Fruit fly (Drosophila melanogaster): ENCODE data around the gene CG8578.

The CG8578 gene

DNA sequence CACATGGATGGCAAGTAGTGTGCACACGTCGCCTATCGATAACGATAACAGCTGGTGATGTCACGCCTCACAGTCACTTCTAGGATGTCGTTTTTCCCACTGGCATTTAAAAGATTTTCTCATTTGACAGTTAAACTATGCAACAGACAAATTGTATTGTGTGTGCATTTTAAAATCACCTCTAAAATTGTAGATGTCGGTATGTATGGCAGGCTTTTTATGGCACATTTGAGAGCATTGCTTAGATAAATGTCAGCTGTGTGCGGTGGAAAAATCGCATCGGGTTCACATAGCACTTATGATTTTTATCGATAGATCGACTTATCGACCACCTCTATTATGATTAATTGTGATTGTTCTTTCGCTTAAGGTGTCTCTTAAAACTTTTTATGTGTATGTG is at the start of gene CG8578, which contains the start of gene ArgRS (continued):
- TF ChIP-seq Hr4 (GFP tag; optimal IDR thresholded peaks at IDR 0.05): peak; percentile 72
- peak; percentile 80 for TF ChIP-seq Eip75B (GFP tag; optimal IDR thresholded peaks at IDR 0.05)
- TF ChIP-seq Sox102F (GFP tag; optimal IDR thresholded peaks at IDR 0.05): no peak
- peak; percentile 62 for TF ChIP-seq topi (GFP tag; optimal IDR thresholded peaks at IDR 0.05)
- no peak for TF ChIP-seq CG4318 (GFP tag; optimal IDR thresholded peaks at IDR 0.05)
- TF ChIP-seq CG6276 (GFP tag; optimal IDR thresholded peaks at IDR 0.05): no peak
- TF ChIP-seq vri (GFP tag; optimal IDR thresholded peaks at IDR 0.05): no peak

DNA sequence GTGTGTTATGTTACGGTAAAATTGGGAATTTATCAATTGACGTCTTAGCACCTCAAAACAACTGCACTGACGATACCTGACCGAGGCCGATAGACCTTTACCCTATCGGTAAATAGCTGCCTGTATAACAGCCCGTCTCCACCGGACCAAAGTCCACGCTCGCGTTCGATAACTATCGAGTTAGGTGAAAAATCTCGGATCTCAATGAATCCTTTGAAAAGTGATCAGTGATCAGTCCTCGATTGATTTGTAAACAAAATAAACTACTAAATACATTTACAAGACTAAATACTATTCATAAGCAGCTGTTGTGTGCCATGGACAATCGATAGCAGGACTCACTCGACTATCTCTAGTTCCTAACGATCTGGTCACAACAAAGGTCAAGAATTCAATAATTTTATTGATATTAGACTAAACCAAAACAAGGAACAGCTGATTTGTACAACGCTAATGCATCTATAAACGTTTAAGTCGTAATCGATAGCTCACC is 48.3 kb upstream of the CG8578 start, which contains the start of gene sordd1:
Gene sordd1, minus strand, starts transcription at position 78 of the 493 bp plus-strand sequence.
- TF ChIP-seq Eip78C (GFP tag): peak; percentile 16

DNA sequence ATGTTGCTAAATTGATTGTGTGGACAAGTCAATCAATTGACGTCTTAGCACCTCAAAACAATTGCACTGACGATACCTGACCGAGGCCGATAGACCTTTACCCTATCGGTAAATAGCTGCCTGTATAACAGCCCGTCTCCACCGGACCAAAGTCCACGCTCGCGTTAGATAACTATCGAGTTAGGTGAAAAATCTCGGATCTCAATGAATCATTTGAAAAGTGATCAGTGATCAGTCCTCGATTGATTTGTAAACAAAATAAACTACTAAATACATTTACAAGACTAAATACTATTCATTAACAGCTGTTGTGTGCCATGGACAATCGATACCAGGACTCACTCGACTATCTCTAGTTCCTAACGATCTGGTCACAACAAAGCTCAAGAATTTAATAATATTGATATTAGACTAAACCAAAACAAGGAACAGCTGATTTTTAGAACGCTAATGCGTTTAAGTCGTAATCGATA is 45.2 kb upstream of the CG8578 start, which contains the start of the genes sordd2 and CG15602:
Gene sordd2, minus strand, starts transcription at position 78 of the 473 bp plus-strand sequence.
Gene CG15602, plus strand, starts transcription at position 342 of the 473 bp plus-strand sequence.
- TF ChIP-seq svp (GFP tag) (peak; percentile 84), eg (GFP tag; IDR thresholded peaks at IDR 0.05) (0 out of 3 replicates have a peak, but pooled peaks have one; percentile 44), Eip78C (GFP tag) (peak; percentile 23)

DNA sequence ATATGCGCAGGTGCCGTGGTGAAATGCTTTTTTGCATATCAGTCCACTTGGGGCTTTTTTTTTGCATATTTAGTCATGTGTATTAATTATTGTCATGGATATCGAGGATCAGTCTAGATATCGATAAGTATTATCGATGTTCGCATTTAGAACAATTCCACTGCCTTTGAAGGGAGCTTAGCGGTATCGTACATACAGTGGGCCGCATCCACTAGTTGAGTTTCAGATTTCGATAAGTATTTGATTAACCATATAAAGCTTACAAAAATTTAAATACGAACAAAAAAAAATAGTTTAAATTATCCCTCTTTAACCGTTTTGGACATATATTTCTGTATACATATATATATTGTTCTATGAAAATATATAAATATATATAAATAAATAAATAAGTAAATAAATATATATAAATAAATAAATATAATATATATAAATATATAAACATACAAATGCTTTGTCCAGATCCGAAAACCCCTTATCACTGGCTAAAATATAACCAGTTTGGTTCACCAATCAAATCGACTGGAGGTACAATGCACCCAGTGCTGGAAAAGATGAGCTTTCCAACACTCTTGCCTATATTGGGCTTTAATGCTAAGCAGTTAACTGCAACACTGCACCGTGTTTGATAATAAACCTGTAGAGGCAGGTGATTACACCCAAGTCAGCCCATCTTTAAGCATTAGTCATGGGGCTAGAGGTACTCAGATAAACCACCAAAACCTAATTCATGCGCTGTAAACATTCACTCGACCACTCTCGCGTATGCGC is 41.2 kb upstream of the CG8578 start:
- no peak for TF ChIP-seq net (GFP tag; optimal IDR thresholded peaks at IDR 0.05)
- TF ChIP-seq dsx (GFP tag; optimal IDR thresholded peaks at IDR 0.05; ENCODE audit: poor library complexity, severe bottlenecking): peak; percentile 23
- TF ChIP-seq CG6854 (GFP tag; optimal IDR thresholded peaks at IDR 0.05): no peak
- TF ChIP-seq CG6276 (GFP tag; optimal IDR thresholded peaks at IDR 0.05): peak; percentile 26
- no peak for TF ChIP-seq topi (GFP tag; optimal IDR thresholded peaks at IDR 0.05)
- TF ChIP-seq spab (GFP tag; optimal IDR thresholded peaks at IDR 0.05): no peak
- TF ChIP-seq CG6163 (GFP tag; IDR thresholded peaks at IDR 0.05): peak; percentile 17; the same call in 1 of the 3 replicates
- TF ChIP-seq lz (GFP tag; optimal IDR thresholded peaks at IDR 0.05): peak; percentile 9
- no peak for TF ChIP-seq fd85E (GFP tag; optimal IDR thresholded peaks at IDR 0.05)
- TF ChIP-seq OdsH (GFP tag; optimal IDR thresholded peaks at IDR 0.05): peak; percentile 23
- TF ChIP-seq CG31627 (GFP tag; optimal IDR thresholded peaks at IDR 0.05): peak; percentile 13
- TF ChIP-seq CG10631 (GFP tag; optimal IDR thresholded peaks at IDR 0.05): peak; percentile 46
- no peak for TF ChIP-seq fkh (GFP tag; optimal IDR thresholded peaks at IDR 0.05)
- TF ChIP-seq CG34406 (GFP tag; optimal IDR thresholded peaks at IDR 0.05): peak; percentile 33
- no peak for TF ChIP-seq fd59A (GFP tag; optimal IDR thresholded peaks at IDR 0.05)
- peak; percentile 53 for TF ChIP-seq CG32006 (GFP tag; optimal IDR thresholded peaks at IDR 0.05)
- TF ChIP-seq ss (GFP tag; optimal IDR thresholded peaks at IDR 0.05): no peak
- TF ChIP-seq svp (GFP tag): peak; percentile 68
- TF ChIP-seq Sox102F (GFP tag; optimal IDR thresholded peaks at IDR 0.05): no peak
- TF ChIP-seq pdm3 (GFP tag; optimal IDR thresholded peaks at IDR 0.05): no peak
- no peak for TF ChIP-seq CG7368 (GFP tag; optimal IDR thresholded peaks at IDR 0.05)
- no peak for TF ChIP-seq CG9139 (GFP tag; optimal IDR thresholded peaks at IDR 0.05)
- TF ChIP-seq CG4318 (GFP tag; optimal IDR thresholded peaks at IDR 0.05): no peak
- no peak for TF ChIP-seq Sox15 (GFP tag; optimal IDR thresholded peaks at IDR 0.05)
- peak; percentile 14 for TF ChIP-seq CG8632 (GFP tag; optimal IDR thresholded peaks at IDR 0.05)
- TF ChIP-seq salr (GFP tag; optimal IDR thresholded peaks at IDR 0.05): no peak
- peak; percentile 21 for TF ChIP-seq Sox14 (GFP tag; optimal IDR thresholded peaks at IDR 0.05)
- TF ChIP-seq vri (GFP tag; optimal IDR thresholded peaks at IDR 0.05): peak; percentile 52
- TF ChIP-seq Eip75B (GFP tag; optimal IDR thresholded peaks at IDR 0.05): no peak
- TF ChIP-seq cyc (GFP tag; optimal IDR thresholded peaks at IDR 0.05): no peak
- TF ChIP-seq Ets96B (tag; optimal IDR thresholded peaks at IDR 0.05): peak; percentile 20
- TF ChIP-seq esn (GFP tag; optimal IDR thresholded peaks at IDR 0.05): peak; percentile 47
- no peak for TF ChIP-seq Lpt (GFP tag; optimal IDR thresholded peaks at IDR 0.05)
- TF ChIP-seq CG3032 (tag; optimal IDR thresholded peaks at IDR 0.05): peak; percentile 28
- TF ChIP-seq Ets21C (GFP tag; optimal IDR thresholded peaks at IDR 0.05): no peak
- peak; percentile 12 for TF ChIP-seq Hr39 (GFP tag; optimal IDR thresholded peaks at IDR 0.05)
- TF ChIP-seq eg (GFP tag; IDR thresholded peaks at IDR 0.05): peak; percentile 21; the same call in 1 of the 3 replicates
- no peak for TF ChIP-seq Eip93F (GFP tag; optimal IDR thresholded peaks at IDR 0.05)
- no peak for TF ChIP-seq CG1621 (tag; optimal IDR thresholded peaks at IDR 0.05)
- TF ChIP-seq Eip78C (GFP tag): peak; percentile 12

Measured in whole organism, prepupa.